Fruit fly (Drosophila melanogaster) Kc167 (cell line): Measurements from ENCODE around the gene LysE.

Source experiments
- Sin3A ChIP-seq: fragments of >200 bp; optimal IDR thresholded peaks from 2 replicates; lab custom pipeline; 2018; ENCODE audit warnings: missing external identifiers
- h ChIP-seq: fragments of >200 bp; optimal IDR thresholded peaks from 3 replicates; lab custom pipeline; 2018; ENCODE audit warnings: missing external identifiers

DNA sequence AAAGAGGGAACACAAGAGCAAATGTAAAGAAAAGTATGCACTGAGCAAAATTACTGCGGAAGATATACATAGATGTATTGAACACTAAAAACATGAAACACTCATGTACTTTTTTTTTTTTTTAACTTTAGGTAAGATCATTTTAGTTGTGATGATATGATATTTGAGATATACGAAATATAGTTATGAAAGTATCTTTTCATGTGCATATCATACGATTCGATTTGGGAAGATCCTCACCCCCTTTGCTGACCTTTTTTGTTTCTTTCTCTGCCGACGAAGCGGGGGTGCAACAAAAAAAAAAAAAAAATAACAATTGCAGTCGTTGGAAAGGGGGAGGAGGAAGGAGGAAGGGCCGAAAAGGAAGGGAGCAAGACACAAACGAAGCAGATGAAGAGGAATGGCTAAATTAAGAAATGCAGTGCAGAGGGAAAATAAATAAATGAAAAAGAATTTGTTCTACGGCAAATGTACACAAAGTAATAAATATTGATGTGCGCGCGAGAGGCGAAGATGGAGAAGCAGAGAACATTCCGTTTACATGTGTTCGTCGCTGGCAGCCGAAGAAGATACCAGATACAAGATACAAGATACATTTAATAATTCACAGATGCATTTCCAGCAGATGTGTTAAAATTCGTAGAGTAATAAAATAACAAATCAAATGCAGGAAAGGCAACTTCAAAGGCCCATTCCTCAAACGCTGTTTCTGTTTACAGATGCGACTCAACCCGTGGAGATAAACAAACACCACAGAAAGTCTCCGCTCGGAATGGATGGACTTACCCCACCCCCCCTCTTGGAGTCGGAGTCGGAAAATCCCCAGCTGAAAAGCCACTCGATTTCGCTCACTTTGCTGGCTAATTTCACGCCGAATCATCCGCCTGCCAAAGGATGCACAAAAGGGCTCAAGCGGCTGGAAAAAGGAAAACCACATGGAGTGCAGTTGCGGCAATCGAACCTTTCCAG lies 45.4 kb upstream of the LysE start:
- TF ChIP-seq h (lab: Kevin White, UChicago) (no peak), Sin3A (lab: Kevin White, UChicago) (no peak)
